Fruit fly (Drosophila melanogaster) whole organism, embryonic: ENCODE results near the gene CG6398.

Experiments
- Abd-B ChIP-seq: fragments of 200-800 bp; sonication (Bioruptor generic); optimal IDR thresholded peaks from 2 replicates; lab custom pipeline; 2018; ENCODE audit warnings: missing biosample characterization, mild to moderate bottlenecking, missing genetic modification characterization, moderate library complexity
- B-H2 ChIP-seq: fragments of 200-800 bp; sonication (Bioruptor generic); optimal IDR thresholded peaks from 2 replicates; lab custom pipeline; 2018; ENCODE audit warnings: missing biosample characterization, mild to moderate bottlenecking, missing genetic modification characterization
- Bteb2 ChIP-seq: fragments of 200-800 bp; sonication (Bioruptor generic); optimal IDR thresholded peaks from 2 replicates; lab custom pipeline; 2016; ENCODE audit warnings: missing biosample characterization, missing genetic modification characterization
- C15 ChIP-seq: fragments of 200-800 bp; sonication (Bioruptor generic); IDR thresholded peaks from 3 replicates; pipeline ENCODE4 v1.3.6; 2022; ENCODE audit warnings: missing biosample characterization, missing genetic modification characterization
- CG10267 ChIP-seq: fragments of 200-800 bp; sonication (Bioruptor generic); optimal IDR thresholded peaks from 2 replicates; lab custom pipeline; 2018; ENCODE audit warnings: missing biosample characterization, mild to moderate bottlenecking, missing genetic modification characterization, moderate library complexity
- CG10959 ChIP-seq: fragments of 200-800 bp; sonication (Bioruptor generic); IDR thresholded peaks from 2 replicates; pipeline ENCODE4 v1.3.6; 2022; ENCODE audit warnings: missing biosample characterization, missing genetic modification characterization
- CG11696 ChIP-seq: fragments of 200-800 bp; sonication (Bioruptor generic); IDR thresholded peaks from 2 replicates; pipeline ENCODE4 v1.3.6; 2022; ENCODE audit warnings: missing biosample characterization, missing genetic modification characterization
- CG12155 ChIP-seq: fragments of 200-800 bp; sonication (Bioruptor generic); optimal IDR thresholded peaks from 3 replicates; lab custom pipeline; 2016; ENCODE audit warnings: missing biosample characterization, missing genetic modification characterization
- CG12219 ChIP-seq: fragments of 200-800 bp; sonication (Bioruptor generic); optimal IDR thresholded peaks from 3 replicates; lab custom pipeline; 2018; ENCODE audit warnings: missing biosample characterization, mild to moderate bottlenecking, missing genetic modification characterization
- CG12942 ChIP-seq: fragments of 200-800 bp; sonication (Bioruptor generic); optimal IDR thresholded peaks from 3 replicates; lab custom pipeline; 2016; ENCODE audit warnings: missing biosample characterization, missing genetic modification characterization
- CG13287 ChIP-seq: fragments of 200-800 bp; sonication (Bioruptor generic); IDR thresholded peaks from 2 replicates; pipeline ENCODE4 v1.3.6; 2022; ENCODE audit warnings: missing biosample characterization, missing genetic modification characterization; ENCODE audit not compliant: partially characterized antibody
- CG13775 ChIP-seq: fragments of 200-800 bp; sonication (Bioruptor generic); optimal IDR thresholded peaks from 3 replicates; lab custom pipeline; 2017; ENCODE audit warnings: missing biosample characterization, mild to moderate bottlenecking, missing genetic modification characterization
- CG1529 ChIP-seq: fragments of 200-800 bp; sonication (Bioruptor generic); optimal IDR thresholded peaks from 3 replicates; lab custom pipeline; 2018; ENCODE audit warnings: missing biosample characterization, missing genetic modification characterization
- CG1603 ChIP-seq: fragments of 200-800 bp; sonication (Bioruptor generic); optimal IDR thresholded peaks from 2 replicates; lab custom pipeline; 2019; ENCODE audit warnings: missing biosample characterization, mild to moderate bottlenecking, missing genetic modification characterization, moderate library complexity
- CG30020 ChIP-seq: fragments of 200-800 bp; optimal IDR thresholded peaks from 2 replicates; lab custom pipeline; 2019; ENCODE audit warnings: missing biosample characterization, mild to moderate bottlenecking, missing genetic modification characterization, moderate library complexity
- CG32532 ChIP-seq: fragments of 200-800 bp; sonication (Bioruptor generic); IDR thresholded peaks from 2 replicates; pipeline ENCODE4 v1.3.6; 2022; ENCODE audit warnings: missing biosample characterization, missing genetic modification characterization
- CG32767 ChIP-seq: fragments of 200-800 bp; sonication (Bioruptor generic); IDR thresholded peaks from 2 replicates; pipeline ENCODE4 v1.3.6; 2022; ENCODE audit warnings: missing biosample characterization, missing genetic modification characterization
- CG34376 ChIP-seq: fragments of 200-800 bp; sonication (Bioruptor generic); optimal IDR thresholded peaks from 2 replicates; lab custom pipeline; 2018; ENCODE audit warnings: missing biosample characterization, mild to moderate bottlenecking, missing genetic modification characterization
- CG4360 ChIP-seq: fragments of 200-800 bp; sonication (Bioruptor generic); IDR thresholded peaks from 2 replicates; pipeline ENCODE4 v1.3.6; 2022; ENCODE audit warnings: missing biosample characterization, missing genetic modification characterization
- CG6254 ChIP-seq: fragments of 200-800 bp; sonication (Bioruptor generic); optimal IDR thresholded peaks from 3 replicates; lab custom pipeline; 2017; ENCODE audit warnings: mild to moderate bottlenecking, missing biosample characterization, missing genetic modification reagents, missing genetic modification characterization
- CG7271 ChIP-seq: fragments of 200-800 bp; sonication (Bioruptor generic); optimal IDR thresholded peaks from 2 replicates; lab custom pipeline; 2018; ENCODE audit warnings: missing biosample characterization, mild to moderate bottlenecking, missing genetic modification characterization, moderate library complexity
- CG7987 ChIP-seq: fragments of 200-800 bp; sonication (Bioruptor generic); optimal IDR thresholded peaks from 2 replicates; lab custom pipeline; 2018; ENCODE audit warnings: missing biosample characterization, mild to moderate bottlenecking, missing genetic modification characterization, moderate library complexity
- CG9797 ChIP-seq: fragments of 200-800 bp; sonication (Bioruptor generic); optimal IDR thresholded peaks from 3 replicates; lab custom pipeline; 2018; ENCODE audit warnings: missing biosample characterization, mild to moderate bottlenecking, missing genetic modification characterization
- Dll ChIP-seq: fragments of 200-800 bp; sonication (Bioruptor generic); IDR thresholded peaks from 4 replicates; pipeline ENCODE4 v1.3.6; 2022; ENCODE audit warnings: missing biosample characterization, missing genetic modification characterization; ENCODE audit not compliant: partially characterized antibody
- Drgx ChIP-seq: fragments of 200-800 bp; sonication (Bioruptor generic); IDR thresholded peaks from 2 replicates; pipeline ENCODE4 v1.3.6; 2022; ENCODE audit warnings: missing biosample characterization, missing genetic modification characterization
- ERR ChIP-seq: fragments of 200-800 bp; sonication (Bioruptor generic); optimal IDR thresholded peaks from 2 replicates; lab custom pipeline; 2016; ENCODE audit warnings: missing biosample characterization, missing genetic modification characterization
- Hey ChIP-seq: fragments of 200-800 bp; sonication (Bioruptor generic); optimal IDR thresholded peaks from 3 replicates; lab custom pipeline; 2018; ENCODE audit warnings: missing biosample characterization, mild to moderate bottlenecking, missing genetic modification characterization
- Hr39 ChIP-seq: fragments of >200 bp; optimal IDR thresholded peaks from 2 replicates; lab custom pipeline; 2017
- NK7.1 ChIP-seq: fragments of 200-800 bp; sonication (Bioruptor generic); optimal IDR thresholded peaks from 3 replicates; lab custom pipeline; 2016; ENCODE audit warnings: missing biosample characterization, missing genetic modification characterization
- Oli ChIP-seq: fragments of 200-800 bp; sonication (Bioruptor generic); optimal IDR thresholded peaks from 2 replicates; lab custom pipeline; 2018; ENCODE audit warnings: missing biosample characterization, mild to moderate bottlenecking, missing genetic modification characterization, moderate library complexity
- Opbp ChIP-seq: fragments of 200-800 bp; sonication (Bioruptor generic); IDR thresholded peaks from 3 replicates; pipeline ENCODE4 v1.3.6; 2022; ENCODE audit warnings: missing biosample characterization, missing genetic modification characterization; ENCODE audit not compliant: partially characterized antibody
- Poxn ChIP-seq: fragments of 200-800 bp; sonication (Bioruptor generic); IDR thresholded peaks from 2 replicates; pipeline ENCODE4 v1.3.6; 2022; ENCODE audit warnings: missing biosample characterization, missing genetic modification characterization
- ab ChIP-seq: fragments of 200-800 bp; sonication (Bioruptor generic); optimal IDR thresholded peaks from 2 replicates; lab custom pipeline; 2016; ENCODE audit warnings: missing biosample characterization, missing genetic modification characterization
- ap ChIP-seq: fragments of 200-800 bp; sonication (Bioruptor generic); IDR thresholded peaks from 2 replicates; pipeline ENCODE4 v1.3.6; 2022; ENCODE audit warnings: missing biosample characterization, missing genetic modification characterization
- disco-r ChIP-seq: fragments of 200-800 bp; sonication (Bioruptor generic); optimal IDR thresholded peaks from 2 replicates; lab custom pipeline; 2016; ENCODE audit warnings: missing biosample characterization, missing genetic modification characterization
- fd96Cb ChIP-seq: fragments of 200-800 bp; sonication (Bioruptor generic); optimal IDR thresholded peaks from 2 replicates; lab custom pipeline; 2018; ENCODE audit warnings: missing biosample characterization, mild to moderate bottlenecking, missing genetic modification characterization, moderate library complexity
- jing ChIP-seq: fragments of 200-800 bp; sonication (Bioruptor generic); optimal IDR thresholded peaks from 2 replicates; lab custom pipeline; 2018; ENCODE audit warnings: missing biosample characterization, mild to moderate bottlenecking, missing genetic modification characterization
- lab ChIP-seq: fragments of 200-800 bp; sonication (Bioruptor generic); optimal IDR thresholded peaks from 3 replicates; lab custom pipeline; 2017; ENCODE audit warnings: missing biosample characterization, missing genetic modification characterization, mild to moderate bottlenecking, moderate library complexity, missing genetic modification reagents
- lov ChIP-seq, 2 experiments: fragments of 200-800 bp in 1 of 2; fragments of >200 bp in 1 of 2; sonication (Bioruptor generic) in 1 of 2; IDR thresholded peaks in 1 of 2; optimal IDR thresholded peaks in 1 of 2; 2 replicates in 1 of 2; 3 replicates in 1 of 2; pipeline versions ENCODE4 v1.3.6 to Lab custom; 2017 to 2022; ENCODE audit warnings: missing biosample characterization in 1 of 2, missing genetic modification characterization in 1 of 2
- mam ChIP-seq: fragments of 200-800 bp; sonication (Bioruptor generic); optimal IDR thresholded peaks from 3 replicates; lab custom pipeline; 2016; ENCODE audit warnings: missing biosample characterization, missing genetic modification characterization
- odd ChIP-seq: fragments of 200-800 bp; sonication (Bioruptor generic); optimal IDR thresholded peaks from 2 replicates; lab custom pipeline; 2017; ENCODE audit warnings: missing biosample characterization, mild to moderate bottlenecking, missing genetic modification characterization
- otp ChIP-seq: fragments of 200-800 bp; sonication (Bioruptor generic); IDR thresholded peaks from 3 replicates; pipeline ENCODE4, ENCODE4 v1.3.6; 2022; ENCODE audit warnings: missing biosample characterization, missing genetic modification characterization
- peb ChIP-seq: fragments of 200-800 bp; sonication (Bioruptor generic); IDR thresholded peaks from 2 replicates; pipeline ENCODE4 v1.3.6; 2022; ENCODE audit warnings: missing biosample characterization, missing genetic modification characterization
- pita ChIP-seq: fragments of 200-800 bp; sonication (Bioruptor generic); optimal IDR thresholded peaks from 2 replicates; lab custom pipeline; 2017; ENCODE audit warnings: missing biosample characterization, mild to moderate bottlenecking, missing genetic modification characterization
- row ChIP-seq: fragments of 200-800 bp; sonication (Bioruptor generic); IDR thresholded peaks from 3 replicates; pipeline ENCODE4 v1.3.6; 2022; ENCODE audit warnings: missing biosample characterization, missing genetic modification characterization
- salm ChIP-seq: fragments of 200-800 bp; sonication (Bioruptor generic); optimal IDR thresholded peaks from 2 replicates; lab custom pipeline; 2018; ENCODE audit warnings: missing biosample characterization, mild to moderate bottlenecking, missing genetic modification characterization
- scrt ChIP-seq: fragments of 200-800 bp; sonication (Bioruptor generic); optimal IDR thresholded peaks from 2 replicates; lab custom pipeline; 2018; ENCODE audit warnings: missing biosample characterization, mild to moderate bottlenecking, missing genetic modification characterization, moderate library complexity
- sob ChIP-seq: fragments of 200-800 bp; sonication (Bioruptor generic); IDR thresholded peaks from 2 replicates; pipeline ENCODE4 v1.3.6; 2022; ENCODE audit warnings: missing biosample characterization, missing genetic modification characterization
- sr ChIP-seq: fragments of 200-800 bp; sonication (Bioruptor generic); IDR thresholded peaks from 3 replicates; pipeline ENCODE4 v1.3.6; 2022; ENCODE audit warnings: missing biosample characterization, missing genetic modification characterization
- sug ChIP-seq: fragments of 200-800 bp; optimal IDR thresholded peaks from 2 replicates; lab custom pipeline; 2019; ENCODE audit warnings: missing biosample characterization, mild to moderate bottlenecking, missing genetic modification characterization, moderate library complexity

Gene CG6398

dm6 chrX:17880269-17880889, 49.8 kb downstream of the CG6398 start (continued):
- TF ChIP-seq CG9797 (no peak), Bteb2 (peak; percentile 93), CG6254 (GFP tag; lab: Kevin White, UChicago) (peak; percentile 82), CG13775 (GFP tag; lab: Kevin White, UChicago) (peak; percentile 88), CG13287 (GFP tag; lab: Robert Waterston, UW) (no peak; the same call in 1 of the 2 replicates), Dll (no peak), Drgx (peak; percentile 94), CG30020 (peak; percentile 60), CG32767 (GFP tag; lab: Robert Waterston, UW) (peak; percentile 92), lab (GFP tag; lab: Kevin White, UChicago) (peak; percentile 94), fd96Cb (peak; percentile 90), jing (GFP tag; lab: Kevin White, UChicago) (peak; percentile 94), sug (tag; lab: Kevin White, UChicago) (peak; percentile 92), CG7271 (tag; lab: Kevin White, UChicago) (peak; percentile 9), scrt (GFP tag; lab: Kevin White, UChicago) (peak; percentile 86), B-H2 (GFP tag; lab: Kevin White, UChicago) (peak; percentile 89), CG1603 (tag; lab: Kevin White, UChicago) (peak; percentile 96), CG10267 (tag; lab: Kevin White, UChicago) (peak; percentile 72), CG12219 (GFP tag; lab: Kevin White, UChicago) (peak; percentile 93), Poxn (GFP tag; lab: Robert Waterston, UW) (peak; percentile 87), sr (peak; percentile 69; the same call in 2 of the 3 replicates), odd (GFP tag; lab: Kevin White, UChicago) (peak; percentile 86), CG12155 (GFP tag; lab: Kevin White, UChicago) (peak; percentile 93), CG32532 (GFP tag; lab: Robert Waterston, UW) (peak; percentile 97), ab (GFP tag; lab: Kevin White, UChicago) (peak; percentile 92), salm (peak; percentile 94), CG10959 (GFP tag; lab: Robert Waterston, UW) (peak; percentile 70), sob (GFP tag; lab: Robert Waterston, UW) (peak; percentile 95), Hey (peak; percentile 85), CG1529 (GFP tag; lab: Kevin White, UChicago) (peak; percentile 94), CG34376 (peak; percentile 82), row (GFP tag; lab: Robert Waterston, UW) (peak; percentile 97), NK7.1 (GFP tag; lab: Kevin White, UChicago) (peak; percentile 93), Hr39 (lab: Kevin White, UChicago) (no peak), ERR (GFP tag; lab: Kevin White, UChicago) (peak; percentile 94), CG11696 (peak; percentile 76), Oli (tag; lab: Kevin White, UChicago) (peak; percentile 96), lov (optimal IDR thresholded peaks at IDR 0.05; lab: Kevin White, UChicago) (no peak), lov (GFP tag; IDR thresholded peaks at IDR 0.05; lab: Robert Waterston, UW) (peak; percentile 92), CG7987 (peak; percentile 83), ap (GFP tag; lab: Robert Waterston, UW) (peak; percentile 90), Abd-B (GFP tag; lab: Kevin White, UChicago) (peak; percentile 99), Opbp (GFP tag; lab: Robert Waterston, UW) (no peak), mam (GFP tag; lab: Kevin White, UChicago) (peak; percentile 98), pita (GFP tag; lab: Kevin White, UChicago) (no peak), otp (peak; percentile 95), disco-r (GFP tag; lab: Kevin White, UChicago) (peak; percentile 93), peb (GFP tag; lab: Robert Waterston, UW) (peak; percentile 93), C15 (GFP tag; lab: Robert Waterston, UW) (peak; percentile 90), CG12942 (GFP tag; lab: Kevin White, UChicago) (peak; percentile 93), CG4360 (GFP tag; lab: Robert Waterston, UW) (peak; percentile 71; the same call in 1 of the 2 replicates)
